Worm (Caenorhabditis elegans) whole organism, L4/young adult: ENCODE measurements around the gene B0281.1.

Source experiments
- W03F9.2 ChIP-seq: fragments of 150-350 bp; optimal IDR thresholded peaks from 2 replicates; lab custom pipeline; 2014; ENCODE audit warnings: missing biosample characterization, missing genetic modification characterization
- dao-5 ChIP-seq: sonication (generic microtip); optimal IDR thresholded peaks from 2 replicates; lab custom pipeline; 2016; ENCODE audit warnings: missing genotype, missing genetic modification characterization, moderate library complexity, missing compliant biosample characterization
- him-1 ChIP-seq: sonication (generic microtip); optimal IDR thresholded peaks from 2 replicates; lab custom pipeline; 2016; ENCODE audit warnings: missing genotype, missing genetic modification reagents, missing genetic modification characterization, missing compliant biosample characterization

DNA sequence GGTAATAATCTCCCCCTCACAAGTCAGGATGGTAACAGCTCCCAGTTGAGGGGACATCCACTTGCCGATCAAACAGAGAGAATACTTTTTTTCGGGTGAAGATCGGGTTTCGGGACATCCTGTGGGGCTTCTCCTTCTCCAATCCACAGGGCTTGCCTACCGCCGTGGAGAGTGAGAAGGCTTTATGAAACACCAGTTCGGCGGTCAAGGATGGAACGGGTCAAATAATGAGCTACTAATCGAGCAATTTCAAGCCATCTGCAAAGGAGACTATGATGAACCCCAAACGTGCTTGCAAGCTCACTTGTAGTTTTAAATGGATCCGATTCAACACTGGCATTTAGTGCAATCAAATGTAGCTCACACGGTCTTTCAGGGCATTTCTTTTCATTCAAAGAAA is 28.2 kb upstream of the B0281.1 start:
- TF ChIP-seq dao-5 (no peak), him-1 (no peak), W03F9.2 (no peak)
